Fruit fly (Drosophila melanogaster) whole organism: ENCODE measurements around the gene dpr5.

Experiments
- CG8478 ChIP-seq: fragments of >200 bp; optimal IDR thresholded peaks from 2 replicates; lab custom pipeline; 2018; ENCODE audit warnings: inconsistent platforms
- pan ChIP-seq: fragments of >200 bp; optimal IDR thresholded peaks from 2 replicates; lab custom pipeline; 2017
- psq ChIP-seq: fragments of >200 bp; optimal IDR thresholded peaks from 2 replicates; lab custom pipeline; 2017
- usp ChIP-seq: fragments of >200 bp; optimal IDR thresholded peaks from 2 replicates; lab custom pipeline; 2017; ENCODE audit warnings: missing biosample characterization, missing genetic modification characterization, mixed read lengths

DNA sequence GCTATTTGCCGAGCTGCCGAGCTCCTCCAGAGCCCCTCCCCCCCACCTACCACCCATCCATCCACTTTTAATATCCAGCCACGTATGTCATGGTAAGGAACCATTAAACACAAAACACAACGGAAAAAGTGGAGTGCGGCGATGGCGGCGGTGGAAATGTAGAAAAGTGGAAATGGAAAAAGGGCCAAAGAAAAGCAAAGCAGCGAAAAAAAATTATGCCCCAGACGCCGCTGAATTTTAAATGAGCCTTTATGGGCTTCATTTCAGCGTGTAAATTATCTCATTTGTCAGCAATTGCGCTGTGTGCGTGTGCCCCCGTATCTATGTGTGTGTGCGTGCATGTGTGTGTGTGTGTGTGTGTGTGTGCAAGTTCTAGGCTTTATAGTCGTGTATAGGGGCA lies 51.3 kb downstream of the dpr5 start:
- TF ChIP-seq usp = no peak
- TF ChIP-seq CG8478 (lab: Kevin White, UChicago) = no peak
- no peak for TF ChIP-seq pan
- no peak for TF ChIP-seq psq
